Worm (Caenorhabditis elegans) whole organism, mixed stage, embryonic: ENCODE results near the gene far-3.

Experiments
- elt-1 ChIP-seq: sonication (generic microtip); optimal IDR thresholded peaks from 2 replicates; lab custom pipeline; 2017; ENCODE audit warnings: missing genetic modification characterization, mild to moderate bottlenecking, missing compliant biosample characterization, antibody characterized with exemption, moderate library complexity, borderline replicate concordance; ENCODE audit not compliant: insufficient read depth
- ztf-11 ChIP-seq: fragments of 150-350 bp; optimal IDR thresholded peaks from 2 replicates; lab custom pipeline; 2014; ENCODE audit warnings: missing biosample characterization, missing genetic modification characterization

DNA sequence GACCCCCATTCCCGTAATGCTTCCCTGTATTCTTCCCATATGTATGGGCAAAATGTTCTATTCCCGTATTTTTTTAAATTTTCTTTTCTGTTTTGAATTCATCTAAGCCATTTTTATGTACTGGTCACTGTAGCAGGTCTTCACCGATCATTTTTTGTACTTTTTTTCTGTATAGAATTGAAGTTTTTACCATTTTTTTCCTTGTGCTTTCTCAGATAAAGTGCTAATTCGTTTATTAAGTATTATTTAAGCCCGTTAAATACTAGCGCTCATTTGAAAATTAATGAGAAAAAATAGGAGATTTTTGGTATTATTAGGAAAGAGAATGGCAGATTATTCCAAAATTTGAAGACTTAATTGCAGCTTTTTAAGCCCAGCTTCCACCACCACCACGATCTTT is 9.4 kb upstream of the far-3 start:
- TF ChIP-seq ztf-11 (tag; lab: Kevin White, UChicago) (no peak), elt-1 (tag; lab: Kevin White, UChicago) (no peak)
